Worm (Caenorhabditis elegans) whole organism, L1 larva: ENCODE measurements around the gene nuo-1.
A peak's percentile ranks its signal among the peaks of the same experiment; 100 is the strongest.
"Not testable (repeated sequence)": the region's sequence is repeated elsewhere in the genome, so short reads cannot be mapped to it uniquely, and the experiment has no call there.

Source experiments
- C16A3.4 ChIP-seq: fragments of 150-350 bp; optimal IDR thresholded peaks from 2 replicates; lab custom pipeline; 2014; ENCODE audit warnings: missing biosample characterization, missing genetic modification characterization
- F16B12.6 ChIP-seq: fragments of 150-350 bp; optimal IDR thresholded peaks from 2 replicates; lab custom pipeline; 2014; ENCODE audit warnings: missing biosample characterization, missing genetic modification characterization
- aha-1 ChIP-seq: fragments of 150-350 bp; optimal IDR thresholded peaks from 2 replicates; lab custom pipeline; 2014; ENCODE audit warnings: missing biosample characterization, missing genetic modification characterization
- blmp-1 ChIP-seq: fragments of 150-350 bp; optimal IDR thresholded peaks from 2 replicates; lab custom pipeline; 2014; ENCODE audit warnings: missing biosample characterization, missing genetic modification characterization
- ceh-88 ChIP-seq: fragments of 200-800 bp; sonication (Bioruptor generic); IDR thresholded peaks from 2 replicates; pipeline ENCODE4 v1.3.6; 2022; ENCODE audit warnings: missing genetic modification characterization, missing compliant biosample characterization
- dpl-1 ChIP-seq, 3 experiments: fragments of 150-350 bp in 2 of 3; sonication (generic microtip) in 1 of 3; optimal IDR thresholded peaks; 2 replicates each; lab custom pipeline; 2014 to 2017; ENCODE audit warnings: missing biosample characterization in 3 of 3, missing genetic modification characterization in 3 of 3, missing genetic modification reagents in 3 of 3
- efl-1 ChIP-seq, 4 experiments: fragments of 150-350 bp; optimal IDR thresholded peaks in 3 of 4; peaks in 1 of 4; 1 replicate in 1 of 4; 2 replicates in 3 of 4; lab custom pipeline; 2014; ENCODE audit warnings: missing biosample characterization in 2 of 4, missing genetic modification characterization in 2 of 4, missing genetic modification reagents in 2 of 4
- efl-3 ChIP-seq: fragments of 200-800 bp; sonication (Bioruptor generic); optimal IDR thresholded peaks from 2 replicates; lab custom pipeline; 2018; ENCODE audit warnings: mild to moderate bottlenecking, missing genetic modification characterization, missing compliant biosample characterization
- elt-3 ChIP-seq, 6 experiments: fragments of 150-350 bp in 1 of 6; sonication (generic microtip); optimal IDR thresholded peaks; 2 replicates each; lab custom pipeline; 2017 to 2018; ENCODE audit warnings: missing biosample characterization in 6 of 6, missing genetic modification characterization in 6 of 6, inconsistent platforms in 1 of 6
- fkh-8 ChIP-seq: sonication (generic microtip); optimal IDR thresholded peaks from 2 replicates; lab custom pipeline; 2016; ENCODE audit warnings: mild to moderate bottlenecking, missing genetic modification characterization, missing compliant biosample characterization
- fos-1 ChIP-seq: fragments of 150-350 bp; optimal IDR thresholded peaks from 2 replicates; lab custom pipeline; 2014; ENCODE audit warnings: missing biosample characterization, missing genetic modification characterization
- hlh-17 ChIP-seq: fragments of 200-800 bp; sonication (Bioruptor generic); optimal IDR thresholded peaks from 2 replicates; lab custom pipeline; 2018; ENCODE audit warnings: missing genetic modification characterization, mild to moderate bottlenecking, missing compliant biosample characterization, moderate library complexity, borderline replicate concordance
- hpl-2 ChIP-seq: fragments of 150-350 bp; optimal IDR thresholded peaks from 2 replicates; lab custom pipeline; 2014; ENCODE audit warnings: missing biosample characterization, missing genetic modification reagents, missing genetic modification characterization
- isw-1 ChIP-seq: fragments of 200-800 bp; sonication (Bioruptor generic); IDR thresholded peaks from 2 replicates; pipeline ENCODE4 v1.3.6; 2022; ENCODE audit warnings: missing genetic modification characterization, missing compliant biosample characterization
- jun-1 ChIP-seq: fragments of 150-350 bp; optimal IDR thresholded peaks from 2 replicates; lab custom pipeline; 2014; ENCODE audit warnings: missing biosample characterization, missing genetic modification reagents, missing genetic modification characterization
- lin-13 ChIP-seq: fragments of 150-350 bp; optimal IDR thresholded peaks from 2 replicates; lab custom pipeline; 2014; ENCODE audit warnings: missing biosample characterization, missing genetic modification reagents, missing genetic modification characterization
- lin-14 ChIP-seq: fragments of 200-800 bp; sonication (Bioruptor generic); optimal IDR thresholded peaks from 2 replicates; lab custom pipeline; 2018; ENCODE audit warnings: mild to moderate bottlenecking, missing genetic modification characterization, moderate library complexity, missing compliant biosample characterization
- lin-15B ChIP-seq: fragments of 150-350 bp; sonication (generic microtip); optimal IDR thresholded peaks from 3 replicates; lab custom pipeline; 2014; ENCODE audit warnings: missing biosample characterization, missing genetic modification characterization
- lin-35 ChIP-seq, 2 experiments: fragments of 150-350 bp; optimal IDR thresholded peaks; 2 replicates each; lab custom pipeline; 2014; ENCODE audit warnings: missing biosample characterization in 2 of 2, missing genetic modification characterization in 2 of 2, missing genetic modification reagents in 2 of 2
- lir-3 ChIP-seq: sonication (generic microtip); optimal IDR thresholded peaks from 2 replicates; lab custom pipeline; 2016; ENCODE audit warnings: mild to moderate bottlenecking, missing genetic modification characterization, moderate library complexity, missing compliant biosample characterization; ENCODE audit not compliant: poor library complexity
- lsy-2 ChIP-seq, 2 experiments: fragments of 150-350 bp; optimal IDR thresholded peaks; 2 replicates each; lab custom pipeline; 2014; ENCODE audit warnings: missing biosample characterization in 2 of 2, missing genetic modification characterization in 2 of 2
- mdl-1 ChIP-seq, 2 experiments: fragments of 150-350 bp; optimal IDR thresholded peaks; 2 replicates each; lab custom pipeline; 2014 to 2017; ENCODE audit warnings: missing biosample characterization in 2 of 2, missing genetic modification characterization in 2 of 2, inconsistent platforms in 1 of 2
- mep-1 ChIP-seq: fragments of 150-350 bp; optimal IDR thresholded peaks from 2 replicates; lab custom pipeline; 2014; ENCODE audit warnings: missing biosample characterization, missing genetic modification characterization
- nhr-12 ChIP-seq: sonication (generic microtip); optimal IDR thresholded peaks from 2 replicates; lab custom pipeline; 2017; ENCODE audit warnings: missing biosample characterization, missing genetic modification characterization
- nhr-20 ChIP-seq: sonication (generic microtip); optimal IDR thresholded peaks from 2 replicates; lab custom pipeline; 2016; ENCODE audit warnings: mild to moderate bottlenecking, missing genetic modification characterization, missing compliant biosample characterization
- nhr-47 ChIP-seq: sonication (generic microtip); optimal IDR thresholded peaks from 2 replicates; lab custom pipeline; 2016; ENCODE audit warnings: mild to moderate bottlenecking, missing genetic modification characterization, moderate library complexity, missing compliant biosample characterization
- nhr-77 ChIP-seq: fragments of 150-350 bp; optimal IDR thresholded peaks from 2 replicates; lab custom pipeline; 2014; ENCODE audit warnings: missing biosample characterization, missing genetic modification characterization
- nhr-90 ChIP-seq: sonication (generic microtip); optimal IDR thresholded peaks from 2 replicates; lab custom pipeline; 2016; ENCODE audit warnings: mild to moderate bottlenecking, missing genetic modification characterization, missing compliant biosample characterization; ENCODE audit not compliant: poor library complexity
- pqm-1 ChIP-seq: sonication (generic microtip); optimal IDR thresholded peaks from 3 replicates; lab custom pipeline; 2017; ENCODE audit warnings: missing biosample characterization, missing genetic modification characterization
- rnt-1 ChIP-seq: sonication (generic microtip); optimal IDR thresholded peaks from 2 replicates; lab custom pipeline; 2016; ENCODE audit warnings: mild to moderate bottlenecking, missing genetic modification characterization, moderate library complexity, missing compliant biosample characterization
- skn-1 ChIP-seq: fragments of 150-350 bp; optimal IDR thresholded peaks from 2 replicates; lab custom pipeline; 2014; ENCODE audit warnings: missing biosample characterization, missing genetic modification characterization
- snpc-4 ChIP-seq: fragments of 150-350 bp; optimal IDR thresholded peaks from 2 replicates; lab custom pipeline; 2014; ENCODE audit warnings: missing biosample characterization, missing genetic modification characterization
- snu-23 ChIP-seq: sonication (generic microtip); optimal IDR thresholded peaks from 2 replicates; lab custom pipeline; 2016; ENCODE audit warnings: missing genetic modification characterization, missing compliant biosample characterization
- sptf-1 ChIP-seq: fragments of 150-350 bp; optimal IDR thresholded peaks from 2 replicates; lab custom pipeline; 2014; ENCODE audit warnings: missing biosample characterization, missing genetic modification characterization
- swsn-7 ChIP-seq: sonication (generic microtip); optimal IDR thresholded peaks from 2 replicates; lab custom pipeline; 2016; ENCODE audit warnings: missing genetic modification characterization, missing compliant biosample characterization
- unc-30 ChIP-seq: sonication (generic microtip); optimal IDR thresholded peaks from 2 replicates; lab custom pipeline; 2017; ENCODE audit warnings: missing biosample characterization, missing genetic modification characterization
- unc-86 ChIP-seq: sonication (generic microtip); optimal IDR thresholded peaks from 2 replicates; lab custom pipeline; 2016; ENCODE audit warnings: missing genetic modification characterization, missing compliant biosample characterization
- unc-98 ChIP-seq: fragments of 200-800 bp; sonication (Bioruptor generic); IDR thresholded peaks from 2 replicates; pipeline ENCODE4 v1.3.6; 2022; ENCODE audit warnings: missing genetic modification characterization, missing compliant biosample characterization
- vab-15 ChIP-seq: sonication (generic microtip); optimal IDR thresholded peaks from 2 replicates; lab custom pipeline; 2017; ENCODE audit warnings: missing genotype, mild to moderate bottlenecking, missing genetic modification characterization, missing compliant biosample characterization
- xbp-1 ChIP-seq: sonication (generic microtip); optimal IDR thresholded peaks from 2 replicates; lab custom pipeline; 2016; ENCODE audit warnings: missing genetic modification characterization, missing compliant biosample characterization
- ztf-11 ChIP-seq, 2 experiments: sonication (generic microtip); optimal IDR thresholded peaks; 2 replicates each; lab custom pipeline; 2016 to 2017; ENCODE audit warnings: missing genetic modification characterization in 2 of 2, missing biosample characterization in 1 of 2, missing compliant biosample characterization in 1 of 2
- ztf-4 ChIP-seq: fragments of 150-350 bp; optimal IDR thresholded peaks from 2 replicates; lab custom pipeline; 2014; ENCODE audit warnings: missing biosample characterization, missing genetic modification characterization

nuo-1 gene

ce11 chrII:11112419-11112818 lies 14.8 kb downstream of the nuo-1 start, which contains the start of gene mat-2:
Gene mat-2, plus strand, starts transcription at chrII:11112719.
- TF ChIP-seq sptf-1 (tag; lab: Kevin White, UChicago) (no peak), efl-1 (optimal IDR thresholded peaks at IDR 0.05; lab: Kevin White, UChicago) (no peak), efl-1 (GFP tag; optimal IDR thresholded peaks at IDR 0.05 in 1 of 2; lab: Kevin White, UChicago) (peak in 1 of 2 experiments; percentile 68)

- TF ChIP-seq nhr-12; efl-3; unc-98 (GFP tag; lab: Robert Waterston, UW): not testable (repeated sequence)
These were observed 24.2 kb downstream of the nuo-1 start, which contains the start of gene W10C6.2 for ce11 chrII:11121800-11122199. Gene W10C6.2, minus strand, starts transcription at chrII:11121900.

- TF ChIP-seq efl-1 (optimal IDR thresholded peaks at IDR 0.05; lab: Kevin White, UChicago) (no peak), efl-1 (GFP tag; optimal IDR thresholded peaks at IDR 0.05 in 1 of 2; lab: Kevin White, UChicago) (peak in 1 of 2 experiments; percentile 25), lsy-2 (tag; optimal IDR thresholded peaks at IDR 0.05; lab: Kevin White, UChicago) (peak in 1 of 2 experiments; percentile 49), ztf-4 (tag; lab: Kevin White, UChicago) (no peak), sptf-1 (tag; lab: Kevin White, UChicago) (no peak)
These were observed 27.5 kb downstream of the nuo-1 start for ce11 chrII:11125059-11125594.

- TF ChIP-seq lsy-2 (tag; optimal IDR thresholded peaks at IDR 0.05; lab: Kevin White, UChicago) (peak; percentile 94 to 98), nhr-20 (tag; lab: Kevin White, UChicago) (peak; percentile 63), lin-13 (GFP tag; lab: Kevin White, UChicago) (peak; percentile 58), nhr-47 (tag; lab: Kevin White, UChicago) (peak; percentile 65), lin-35 (GFP tag; optimal IDR thresholded peaks at IDR 0.05; lab: Kevin White, UChicago) (peak; percentile 84 to 87), fos-1 (peak; percentile 42), hlh-17 (GFP tag; lab: Kevin White, UChicago) (no peak), fkh-8 (tag; lab: Kevin White, UChicago) (peak; percentile 45), snu-23 (peak; percentile 67), ztf-4 (tag; lab: Kevin White, UChicago) (no peak), jun-1 (tag; lab: Kevin White, UChicago) (no peak), swsn-7 (tag; lab: Kevin White, UChicago) (peak; percentile 68), efl-1 (optimal IDR thresholded peaks at IDR 0.05; lab: Kevin White, UChicago) (peak; percentile 83 to 85), efl-1 (GFP tag; optimal IDR thresholded peaks at IDR 0.05 in 1 of 2; lab: Kevin White, UChicago) (peak; percentile 78 to 97), mep-1 (tag; lab: Kevin White, UChicago) (peak; percentile 71), C16A3.4 (tag; lab: Kevin White, UChicago) (peak; percentile 75), hpl-2 (no peak), rnt-1 (tag; lab: Kevin White, UChicago) (peak; percentile 75), skn-1 (peak; percentile 86), F16B12.6 (tag; lab: Kevin White, UChicago) (peak; percentile 46), lin-15B (tag; lab: Kevin White, UChicago) (peak; percentile 10), blmp-1 (peak; percentile 45), aha-1 (no peak), lin-14 (GFP tag; lab: Kevin White, UChicago) (peak; percentile 77), elt-3 (tag; optimal IDR thresholded peaks at IDR 0.05; lab: Kevin White, UChicago) (peak in 1 of 6 experiments; percentile 37), mdl-1 (tag; optimal IDR thresholded peaks at IDR 0.05; lab: Kevin White, UChicago) (peak in 1 of 2 experiments; percentile 8), pqm-1 (tag; lab: Kevin White, UChicago) (no peak), isw-1 (GFP tag; lab: Robert Waterston, UW) (peak; percentile 76), nhr-77 (peak; percentile 58), unc-86 (peak; percentile 22), xbp-1 (tag; lab: Kevin White, UChicago) (peak; percentile 52), ceh-88 (GFP tag; lab: Robert Waterston, UW) (no peak), unc-98 (GFP tag; lab: Robert Waterston, UW) (no peak), ztf-11 (tag; optimal IDR thresholded peaks at IDR 0.05; lab: Kevin White, UChicago) (no peak), nhr-90 (tag; lab: Kevin White, UChicago) (peak; percentile 29), vab-15 (tag; lab: Kevin White, UChicago) (no peak), dpl-1 (GFP tag; optimal IDR thresholded peaks at IDR 0.05; lab: Kevin White, UChicago) (peak; percentile 70 to 78 (median 74)), unc-30 (no peak), snpc-4 (tag; lab: Kevin White, UChicago) (peak; percentile 38), lir-3 (tag; lab: Kevin White, UChicago) (peak; percentile 26)
These were observed 28.8 kb downstream of the nuo-1 start, which contains the start of the genes rps-9 and lsm-1 for ce11 chrII:11126312-11127000. Gene rps-9, minus strand, starts transcription at chrII:11126362. Gene lsm-1, plus strand, starts transcription at chrII:11126950.
